Worm (Caenorhabditis elegans): ENCODE results near the gene rga-8.

- no peak for TF ChIP-seq nhr-90 (tag; optimal IDR thresholded peaks at IDR 0.05)
- TF ChIP-seq snpc-4 (GFP tag; optimal IDR thresholded peaks at IDR 0.05), result no peak
- no peak for TF ChIP-seq snpc-4 (tag; optimal IDR thresholded peaks at IDR 0.05)
- TF ChIP-seq efl-1 (GFP tag; optimal IDR thresholded peaks at IDR 0.05), result no peak
- no peak for TF ChIP-seq pha-4 (tag; optimal IDR thresholded peaks at IDR 0.05)
- TF ChIP-seq Y53G8AR.9 (GFP tag; conservative IDR thresholded peaks at IDR 0.05), result no peak
- no peak for TF ChIP-seq ztf-18 (tag; optimal IDR thresholded peaks at IDR 0.05)
- TF ChIP-seq madf-10 (tag; optimal IDR thresholded peaks at IDR 0.05), result no peak
- TF ChIP-seq Y56A3A.18 (GFP tag; IDR thresholded peaks at IDR 0.05), result no peak
- TF ChIP-seq snpc-1.1 (tag; optimal IDR thresholded peaks at IDR 0.05; ENCODE audit: insufficient read depth), result no peak
- no peak for TF ChIP-seq ets-4 (GFP tag; optimal IDR thresholded peaks at IDR 0.05)
- no peak for TF ChIP-seq B0336.3 (GFP tag; IDR thresholded peaks at IDR 0.05)
- TF ChIP-seq B0019.2 (GFP tag; conservative IDR thresholded peaks at IDR 0.05), result no peak
- no peak for TF ChIP-seq hmg-20 (GFP tag; IDR thresholded peaks at IDR 0.05)
- TF ChIP-seq bed-1 (GFP tag; IDR thresholded peaks at IDR 0.05), result no peak
Observed at ce11 chrX:5256999-5257398, 22.6 kb downstream of the rga-8 start, which contains the start of gene nspg-12.
